Fruit fly (Drosophila melanogaster) whole organism, embryonic: Measurements from ENCODE around the gene CG7295.

Experiments
- Atf6 ChIP-seq: fragments of 200-800 bp; sonication (Bioruptor generic); IDR thresholded peaks from 2 replicates; pipeline ENCODE4 v1.3.6; 2022; ENCODE audit warnings: missing biosample characterization, missing genetic modification characterization
- Awh ChIP-seq: fragments of 200-800 bp; sonication (Bioruptor generic); IDR thresholded peaks from 2 replicates; pipeline ENCODE4, ENCODE4 v1.3.6; 2022; ENCODE audit warnings: missing biosample characterization, missing genetic modification characterization
- CG10209 ChIP-seq: fragments of 200-800 bp; sonication (Bioruptor generic); optimal IDR thresholded peaks from 3 replicates; lab custom pipeline; 2017; ENCODE audit warnings: missing biosample characterization, mild to moderate bottlenecking, missing genetic modification characterization, missing genetic modification reagents
- CG10462 ChIP-seq: fragments of 200-800 bp; sonication (Bioruptor generic); optimal IDR thresholded peaks from 2 replicates; lab custom pipeline; 2016; ENCODE audit warnings: missing biosample characterization, missing genetic modification characterization
- CG11560 ChIP-seq: fragments of 200-800 bp; sonication (Bioruptor generic); IDR thresholded peaks from 3 replicates; pipeline ENCODE4 v1.3.6; 2022; ENCODE audit warnings: missing biosample characterization, missing genetic modification characterization
- CG14710 ChIP-seq: fragments of 200-800 bp; sonication (Bioruptor generic); optimal IDR thresholded peaks from 3 replicates; lab custom pipeline; 2019; ENCODE audit warnings: missing biosample characterization, mild to moderate bottlenecking, missing genetic modification characterization, moderate library complexity
- CG15479 ChIP-seq: fragments of 200-800 bp; sonication (Bioruptor generic); optimal IDR thresholded peaks from 3 replicates; lab custom pipeline; 2019; ENCODE audit warnings: missing biosample characterization, mild to moderate bottlenecking, missing genetic modification characterization, moderate library complexity
- CG17186 ChIP-seq: fragments of 200-800 bp; sonication (Bioruptor generic); optimal IDR thresholded peaks from 3 replicates; lab custom pipeline; 2017; ENCODE audit warnings: missing biosample characterization, missing genetic modification reagents, missing genetic modification characterization
- CG17802 ChIP-seq: fragments of 200-800 bp; sonication (Bioruptor generic); optimal IDR thresholded peaks from 2 replicates; lab custom pipeline; 2018; ENCODE audit warnings: missing biosample characterization, mild to moderate bottlenecking, missing genetic modification characterization, moderate library complexity
- CG2129 ChIP-seq: fragments of 200-800 bp; sonication (Bioruptor generic); IDR thresholded peaks from 2 replicates; pipeline ENCODE4 v1.3.6; 2022; ENCODE audit warnings: missing biosample characterization, missing genetic modification characterization; ENCODE audit not compliant: partially characterized antibody
- CG2875 ChIP-seq: fragments of 200-800 bp; sonication (Bioruptor generic); optimal IDR thresholded peaks from 2 replicates; lab custom pipeline; 2017; ENCODE audit warnings: missing biosample characterization, mild to moderate bottlenecking, missing genetic modification characterization, missing genetic modification reagents
- CG3065 ChIP-seq: fragments of 200-800 bp; sonication (Bioruptor generic); optimal IDR thresholded peaks from 2 replicates; lab custom pipeline; 2016; ENCODE audit warnings: missing biosample characterization, missing genetic modification characterization
- CG32532 ChIP-seq: fragments of 200-800 bp; sonication (Bioruptor generic); IDR thresholded peaks from 2 replicates; pipeline ENCODE4 v1.3.6; 2022; ENCODE audit warnings: missing biosample characterization, missing genetic modification characterization
- CG3407 ChIP-seq: fragments of 200-800 bp; sonication (Bioruptor generic); optimal IDR thresholded peaks from 2 replicates; lab custom pipeline; 2018; ENCODE audit warnings: missing biosample characterization, mild to moderate bottlenecking, missing genetic modification characterization
- CG3726 ChIP-seq: fragments of 200-800 bp; sonication (Bioruptor generic); IDR thresholded peaks from 3 replicates; pipeline ENCODE4, ENCODE4 v1.3.6; 2022; ENCODE audit warnings: missing biosample characterization, missing genetic modification characterization
- CG3995 ChIP-seq: fragments of 200-800 bp; sonication (Bioruptor generic); optimal IDR thresholded peaks from 3 replicates; lab custom pipeline; 2016; ENCODE audit warnings: missing biosample characterization, missing genetic modification characterization
- CG4617 ChIP-seq: fragments of 200-800 bp; sonication (Bioruptor generic); optimal IDR thresholded peaks from 3 replicates; lab custom pipeline; 2016; ENCODE audit warnings: missing biosample characterization, missing genetic modification characterization, borderline replicate concordance
- CG5953 ChIP-seq: fragments of 200-800 bp; sonication (Bioruptor generic); IDR thresholded peaks from 2 replicates; pipeline ENCODE4 v1.3.6; 2022; ENCODE audit warnings: missing biosample characterization, missing genetic modification characterization
- CG6254 ChIP-seq: fragments of 200-800 bp; sonication (Bioruptor generic); optimal IDR thresholded peaks from 3 replicates; lab custom pipeline; 2017; ENCODE audit warnings: mild to moderate bottlenecking, missing biosample characterization, missing genetic modification reagents, missing genetic modification characterization
- CG6272 ChIP-seq: fragments of 200-800 bp; sonication (Bioruptor generic); IDR thresholded peaks from 2 replicates; pipeline ENCODE4 v1.3.6; 2022; ENCODE audit warnings: missing biosample characterization, missing genetic modification characterization
- CG7271 ChIP-seq: fragments of 200-800 bp; sonication (Bioruptor generic); optimal IDR thresholded peaks from 2 replicates; lab custom pipeline; 2018; ENCODE audit warnings: missing biosample characterization, mild to moderate bottlenecking, missing genetic modification characterization, moderate library complexity
- CG8359 ChIP-seq: fragments of 200-800 bp; sonication (Bioruptor generic); optimal IDR thresholded peaks from 2 replicates; lab custom pipeline; 2017; ENCODE audit warnings: missing biosample characterization, mild to moderate bottlenecking, missing genetic modification characterization, borderline replicate concordance
- CG9609 ChIP-seq: fragments of 200-800 bp; sonication (Bioruptor generic); optimal IDR thresholded peaks from 3 replicates; lab custom pipeline; 2016; ENCODE audit warnings: missing biosample characterization, missing genetic modification characterization
- CTCF ChIP-seq: fragments of 200-800 bp; sonication (Bioruptor generic); optimal IDR thresholded peaks from 2 replicates; lab custom pipeline; 2017; ENCODE audit warnings: missing biosample characterization, mild to moderate bottlenecking, missing genetic modification characterization, moderate library complexity
- Camta ChIP-seq: fragments of 200-800 bp; sonication (Bioruptor generic); optimal IDR thresholded peaks from 2 replicates; lab custom pipeline; 2016; ENCODE audit warnings: missing biosample characterization, missing genetic modification characterization
- Deaf1 ChIP-seq: fragments of 200-800 bp; optimal IDR thresholded peaks from 3 replicates; lab custom pipeline; 2019; ENCODE audit warnings: missing biosample characterization, mild to moderate bottlenecking, missing genetic modification characterization, moderate library complexity
- Dek ChIP-seq: fragments of 200-800 bp; sonication (Bioruptor generic); optimal IDR thresholded peaks from 3 replicates; lab custom pipeline; 2019; ENCODE audit warnings: missing biosample characterization, mild to moderate bottlenecking, missing genetic modification characterization, moderate library complexity
- Doc2 ChIP-seq: fragments of 200-800 bp; sonication (Bioruptor generic); IDR thresholded peaks from 2 replicates; pipeline ENCODE4 v1.3.6; 2022; ENCODE audit warnings: missing biosample characterization, missing genetic modification characterization
- Gsc ChIP-seq: fragments of 200-800 bp; sonication (Bioruptor generic); IDR thresholded peaks from 2 replicates; pipeline ENCODE4 v1.3.6; 2022; ENCODE audit warnings: missing biosample characterization, missing genetic modification characterization
- HHEX ChIP-seq: fragments of 200-800 bp; sonication (Bioruptor generic); optimal IDR thresholded peaks from 3 replicates; lab custom pipeline; 2017; ENCODE audit warnings: missing biosample characterization, mild to moderate bottlenecking, missing genetic modification characterization, missing genetic modification reagents
- Lim3 ChIP-seq: fragments of 200-800 bp; sonication (Bioruptor generic); IDR thresholded peaks from 2 replicates; pipeline ENCODE4 v1.3.6; 2022; ENCODE audit warnings: missing biosample characterization, missing genetic modification characterization
- MBD-R2 ChIP-seq: fragments of 200-800 bp; sonication (Bioruptor generic); IDR thresholded peaks from 2 replicates; pipeline ENCODE4 v1.3.6; 2022; ENCODE audit warnings: missing biosample characterization, missing genetic modification characterization
- Ravus ChIP-seq: fragments of 200-800 bp; sonication (Bioruptor generic); IDR thresholded peaks from 2 replicates; pipeline ENCODE4 v1.3.6; 2022; ENCODE audit warnings: missing biosample characterization, missing genetic modification characterization
- Taf1 ChIP-seq: fragments of 200-800 bp; sonication (Bioruptor generic); IDR thresholded peaks from 2 replicates; pipeline ENCODE4 v1.3.6; 2022; ENCODE audit warnings: missing biosample characterization, missing genetic modification characterization
- YL-1 ChIP-seq: fragments of 200-800 bp; sonication (Bioruptor generic); optimal IDR thresholded peaks from 3 replicates; lab custom pipeline; 2017; ENCODE audit warnings: missing biosample characterization, mild to moderate bottlenecking, missing genetic modification characterization
- chn ChIP-seq: fragments of 200-800 bp; sonication (Bioruptor generic); optimal IDR thresholded peaks from 2 replicates; lab custom pipeline; 2016; ENCODE audit warnings: missing biosample characterization, missing genetic modification characterization
- dmrt99B ChIP-seq: fragments of 200-800 bp; sonication (Bioruptor generic); optimal IDR thresholded peaks from 2 replicates; lab custom pipeline; 2018; ENCODE audit warnings: missing biosample characterization, mild to moderate bottlenecking, missing genetic modification characterization, moderate library complexity
- dpn ChIP-seq, 2 experiments: fragments of 200-800 bp; sonication (Bioruptor generic); optimal IDR thresholded peaks; 3 replicates each; lab custom pipeline; 2016; ENCODE audit warnings: missing biosample characterization in 2 of 2, missing genetic modification characterization in 2 of 2
- gce ChIP-seq: fragments of 200-800 bp; sonication (Bioruptor generic); IDR thresholded peaks from 3 replicates; pipeline ENCODE4 v1.3.6; 2022; ENCODE audit warnings: missing biosample characterization, missing genetic modification characterization
- gcm ChIP-seq: fragments of 200-800 bp; sonication (Bioruptor generic); optimal IDR thresholded peaks from 2 replicates; lab custom pipeline; 2019; ENCODE audit warnings: missing biosample characterization, mild to moderate bottlenecking, missing genetic modification characterization, moderate library complexity
- grau ChIP-seq: fragments of 200-800 bp; optimal IDR thresholded peaks from 3 replicates; lab custom pipeline; 2019; ENCODE audit warnings: missing biosample characterization, mild to moderate bottlenecking, missing genetic modification characterization, moderate library complexity
- ham ChIP-seq: fragments of 200-800 bp; sonication (Bioruptor generic); IDR thresholded peaks from 2 replicates; pipeline ENCODE4 v1.3.6; 2022; ENCODE audit warnings: missing biosample characterization, missing genetic modification characterization
- ind ChIP-seq: fragments of 200-800 bp; sonication (Bioruptor generic); optimal IDR thresholded peaks from 3 replicates; lab custom pipeline; 2016; ENCODE audit warnings: missing biosample characterization, missing genetic modification characterization
- ken ChIP-seq: fragments of 200-800 bp; sonication (Bioruptor generic); IDR thresholded peaks from 3 replicates; pipeline ENCODE4 v1.3.6; 2022; ENCODE audit warnings: missing biosample characterization, missing genetic modification characterization
- nom ChIP-seq: fragments of 200-800 bp; sonication (Bioruptor generic); optimal IDR thresholded peaks from 2 replicates; lab custom pipeline; 2017; ENCODE audit warnings: missing biosample characterization, missing genetic modification characterization, mild to moderate bottlenecking, moderate library complexity, missing genetic modification reagents
- pb ChIP-seq: fragments of 200-800 bp; sonication (Bioruptor generic); optimal IDR thresholded peaks from 3 replicates; lab custom pipeline; 2016; ENCODE audit warnings: missing biosample characterization, missing genetic modification characterization
- phol ChIP-seq: fragments of 200-800 bp; sonication (Bioruptor generic); optimal IDR thresholded peaks from 3 replicates; lab custom pipeline; 2018; ENCODE audit warnings: missing biosample characterization, mild to moderate bottlenecking, missing genetic modification characterization, moderate library complexity
- pnt ChIP-seq: fragments of 200-800 bp; sonication (Bioruptor generic); optimal IDR thresholded peaks from 3 replicates; lab custom pipeline; 2016; ENCODE audit warnings: missing biosample characterization, missing genetic modification characterization
- toy ChIP-seq: fragments of 200-800 bp; sonication (Bioruptor generic); IDR thresholded peaks from 2 replicates; pipeline ENCODE4 v1.3.6; 2022; ENCODE audit warnings: missing biosample characterization, missing genetic modification characterization
- twi ChIP-seq: fragments of 200-800 bp; optimal IDR thresholded peaks from 2 replicates; lab custom pipeline; 2019; ENCODE audit warnings: missing biosample characterization, mild to moderate bottlenecking, missing genetic modification characterization, moderate library complexity
- unc-4 ChIP-seq: fragments of 200-800 bp; sonication (Bioruptor generic); IDR thresholded peaks from 2 replicates; pipeline ENCODE4 v1.3.6; 2022; ENCODE audit warnings: missing biosample characterization, missing genetic modification characterization; ENCODE audit not compliant: partially characterized antibody
- usp ChIP-seq: fragments of >200 bp; optimal IDR thresholded peaks from 2 replicates; lab custom pipeline; 2017; ENCODE audit warnings: missing biosample characterization, missing genetic modification characterization

The CG7295 gene

dm6 chr2L:1909681-1910080 is 40.1 kb downstream of the CG7295 start (continued):
- TF ChIP-seq HHEX (GFP tag; lab: Kevin White, UChicago): no peak
- no peak for TF ChIP-seq toy (GFP tag; lab: Robert Waterston, UW)
- TF ChIP-seq pb: no peak
- TF ChIP-seq CTCF (GFP tag; lab: Kevin White, UChicago): peak; percentile 81
- TF ChIP-seq chn (GFP tag; lab: Kevin White, UChicago): no peak
- TF ChIP-seq Camta: no peak
- TF ChIP-seq Gsc (GFP tag; lab: Robert Waterston, UW): no peak
- no peak for TF ChIP-seq CG3995 (GFP tag; lab: Kevin White, UChicago)
- no peak for TF ChIP-seq pnt
- TF ChIP-seq Lim3: no peak
- no peak for TF ChIP-seq CG17802 (tag; lab: Kevin White, UChicago)
- TF ChIP-seq CG6272: no peak
- no peak for TF ChIP-seq ham
- no peak for TF ChIP-seq dpn (GFP tag; optimal IDR thresholded peaks at IDR 0.05; lab: Kevin White, UChicago)
- TF ChIP-seq CG15479 (GFP tag; lab: Kevin White, UChicago): no peak
- TF ChIP-seq gcm: no peak
- TF ChIP-seq Taf1 (GFP tag; lab: Robert Waterston, UW): no peak
- no peak for TF ChIP-seq CG11560
- no peak for TF ChIP-seq CG3407
- no peak for TF ChIP-seq CG3726 (GFP tag; lab: Robert Waterston, UW)
- no peak for TF ChIP-seq Deaf1 (tag; lab: Kevin White, UChicago)
- TF ChIP-seq CG17186: no peak
- no peak for TF ChIP-seq Awh (GFP tag; lab: Robert Waterston, UW)
- TF ChIP-seq CG8359: no peak
- no peak for TF ChIP-seq ken
- no peak for TF ChIP-seq Dek (tag; lab: Kevin White, UChicago)
- no peak for TF ChIP-seq CG10462 (GFP tag; lab: Kevin White, UChicago)
- no peak for TF ChIP-seq CG5953 (GFP tag; lab: Robert Waterston, UW)
- TF ChIP-seq Doc2 (GFP tag; lab: Robert Waterston, UW): no peak
- no peak for TF ChIP-seq phol (tag; lab: Kevin White, UChicago)
- no peak for TF ChIP-seq YL-1 (GFP tag; lab: Kevin White, UChicago)
- no peak for TF ChIP-seq CG10209 (GFP tag; lab: Kevin White, UChicago)
- TF ChIP-seq CG2875: no peak
- TF ChIP-seq Ravus: no peak
- TF ChIP-seq nom: no peak
- TF ChIP-seq CG7271 (tag; lab: Kevin White, UChicago): no peak
- no peak for TF ChIP-seq unc-4
- TF ChIP-seq MBD-R2 (GFP tag; lab: Robert Waterston, UW): no peak
- TF ChIP-seq CG32532 (GFP tag; lab: Robert Waterston, UW): no peak; the same call in 1 of the 2 replicates
- no peak for TF ChIP-seq grau (tag; lab: Kevin White, UChicago)
- TF ChIP-seq CG6254 (GFP tag; lab: Kevin White, UChicago): no peak
- no peak for TF ChIP-seq usp (GFP tag; lab: Kevin White, UChicago)
- TF ChIP-seq CG3065 (GFP tag; lab: Kevin White, UChicago): no peak
- TF ChIP-seq gce (GFP tag; lab: Robert Waterston, UW): no peak; the same call in 2 of the 3 replicates
- TF ChIP-seq ind (GFP tag; lab: Kevin White, UChicago): no peak
- TF ChIP-seq dmrt99B: no peak
- no peak for TF ChIP-seq Atf6 (GFP tag; lab: Robert Waterston, UW)
- TF ChIP-seq CG2129 (GFP tag; lab: Robert Waterston, UW): no peak
- no peak for TF ChIP-seq CG4617
- TF ChIP-seq CG9609 (GFP tag; lab: Kevin White, UChicago): no peak
- TF ChIP-seq CG14710: peak; percentile 11
- TF ChIP-seq twi: no peak
